Fruit fly (Drosophila melanogaster) whole organism, embryonic: ENCODE measurements around the gene shd.

Experiments used
- Blimp-1 ChIP-seq: fragments of 200-800 bp; sonication (Bioruptor generic); optimal IDR thresholded peaks from 3 replicates; lab custom pipeline; 2018; ENCODE audit warnings: missing biosample characterization, missing genetic modification characterization, mild to moderate bottlenecking, moderate library complexity, missing genetic modification reagents
- CG10321 ChIP-seq: fragments of 200-800 bp; sonication (Bioruptor generic); IDR thresholded peaks from 2 replicates; pipeline ENCODE4 v1.3.6; 2022; ENCODE audit warnings: missing biosample characterization, missing genetic modification characterization
- CG11085 ChIP-seq: fragments of 200-800 bp; sonication (Bioruptor generic); IDR thresholded peaks from 2 replicates; pipeline ENCODE4 v1.3.6; 2022; ENCODE audit warnings: missing biosample characterization, missing genetic modification characterization
- CG11247 ChIP-seq: fragments of 200-800 bp; sonication (Bioruptor generic); IDR thresholded peaks from 2 replicates; pipeline ENCODE4 v1.3.6; 2022; ENCODE audit warnings: missing biosample characterization, missing genetic modification characterization
- CG11723 ChIP-seq: fragments of 200-800 bp; sonication (Bioruptor generic); optimal IDR thresholded peaks from 2 replicates; lab custom pipeline; 2017; ENCODE audit warnings: missing biosample characterization, mild to moderate bottlenecking, missing genetic modification characterization
- CG12104 ChIP-seq: fragments of 200-800 bp; sonication (Bioruptor generic); optimal IDR thresholded peaks from 3 replicates; lab custom pipeline; 2016; ENCODE audit warnings: missing biosample characterization, missing genetic modification characterization
- CG14441 ChIP-seq: fragments of 200-800 bp; sonication (Bioruptor generic); IDR thresholded peaks from 2 replicates; pipeline ENCODE4 v1.3.6; 2022; ENCODE audit warnings: missing biosample characterization, missing genetic modification characterization
- CG17829 ChIP-seq: fragments of 200-800 bp; optimal IDR thresholded peaks from 2 replicates; lab custom pipeline; 2019; ENCODE audit warnings: missing biosample characterization, mild to moderate bottlenecking, missing genetic modification characterization, moderate library complexity
- CG18764 ChIP-seq: fragments of 200-800 bp; sonication (Bioruptor generic); optimal IDR thresholded peaks from 3 replicates; lab custom pipeline; 2016; ENCODE audit warnings: missing biosample characterization, missing genetic modification characterization
- CG2199 ChIP-seq: fragments of 200-800 bp; sonication (Bioruptor generic); IDR thresholded peaks from 3 replicates; pipeline ENCODE4 v1.3.6; 2022; ENCODE audit warnings: missing biosample characterization, missing genetic modification characterization
- CG33213 ChIP-seq: fragments of 200-800 bp; sonication (Bioruptor generic); optimal IDR thresholded peaks from 3 replicates; lab custom pipeline; 2016; ENCODE audit warnings: missing biosample characterization, missing genetic modification characterization
- CG34376 ChIP-seq: fragments of 200-800 bp; sonication (Bioruptor generic); optimal IDR thresholded peaks from 2 replicates; lab custom pipeline; 2018; ENCODE audit warnings: missing biosample characterization, mild to moderate bottlenecking, missing genetic modification characterization
- CG42726 ChIP-seq: fragments of 200-800 bp; sonication (Bioruptor generic); IDR thresholded peaks from 2 replicates; pipeline ENCODE4 v1.3.6; 2022; ENCODE audit warnings: missing biosample characterization, missing genetic modification characterization; ENCODE audit not compliant: partially characterized antibody
- CG6683 ChIP-seq: fragments of 200-800 bp; sonication (Bioruptor generic); optimal IDR thresholded peaks from 2 replicates; lab custom pipeline; 2017; ENCODE audit warnings: missing biosample characterization, mild to moderate bottlenecking, missing genetic modification characterization, missing genetic modification reagents
- CG7271 ChIP-seq: fragments of 200-800 bp; sonication (Bioruptor generic); optimal IDR thresholded peaks from 2 replicates; lab custom pipeline; 2018; ENCODE audit warnings: missing biosample characterization, mild to moderate bottlenecking, missing genetic modification characterization, moderate library complexity
- CG8765 ChIP-seq: fragments of 200-800 bp; sonication (Bioruptor generic); IDR thresholded peaks from 2 replicates; pipeline ENCODE4 v1.3.6; 2022; ENCODE audit warnings: missing biosample characterization, missing genetic modification characterization
- CG9215 ChIP-seq: fragments of 200-800 bp; sonication (Bioruptor generic); IDR thresholded peaks from 2 replicates; pipeline ENCODE4 v1.3.6; 2022; ENCODE audit warnings: missing biosample characterization, missing genetic modification characterization
- CG9932 ChIP-seq: fragments of 200-800 bp; sonication (Bioruptor generic); IDR thresholded peaks from 2 replicates; pipeline ENCODE4 v1.3.6; 2022; ENCODE audit warnings: missing biosample characterization, missing genetic modification characterization
- CTCF ChIP-seq: fragments of 200-800 bp; sonication (Bioruptor generic); optimal IDR thresholded peaks from 2 replicates; lab custom pipeline; 2017; ENCODE audit warnings: missing biosample characterization, mild to moderate bottlenecking, missing genetic modification characterization, moderate library complexity
- Ets65A ChIP-seq: fragments of 200-800 bp; sonication (Bioruptor generic); peaks from one replicate; lab custom pipeline; 2016; ENCODE audit warnings: missing biosample characterization, missing genetic modification characterization
- Hand ChIP-seq: fragments of 200-800 bp; sonication (Bioruptor generic); optimal IDR thresholded peaks from 2 replicates; lab custom pipeline; 2017; ENCODE audit warnings: mild to moderate bottlenecking, missing biosample characterization, missing genetic modification reagents, missing genetic modification characterization
- MESR4 ChIP-seq: fragments of 200-800 bp; sonication (Bioruptor generic); optimal IDR thresholded peaks from 2 replicates; lab custom pipeline; 2018; ENCODE audit warnings: missing biosample characterization, mild to moderate bottlenecking, missing genetic modification characterization, moderate library complexity
- Med ChIP-seq: fragments of 200-800 bp; sonication (Bioruptor generic); peaks from one replicate; lab custom pipeline; 2016; ENCODE audit warnings: missing biosample characterization, missing genetic modification characterization, mild to moderate bottlenecking, inconsistent platforms, moderate library complexity
- Oli ChIP-seq: fragments of 200-800 bp; sonication (Bioruptor generic); optimal IDR thresholded peaks from 2 replicates; lab custom pipeline; 2018; ENCODE audit warnings: missing biosample characterization, mild to moderate bottlenecking, missing genetic modification characterization, moderate library complexity
- Pdp1 ChIP-seq, 2 experiments: fragments of 200-800 bp; sonication (Bioruptor generic); optimal IDR thresholded peaks; 3 replicates each; lab custom pipeline; 2016; ENCODE audit warnings: missing biosample characterization in 2 of 2, missing genetic modification characterization in 2 of 2, mild to moderate bottlenecking in 1 of 2, moderate library complexity in 1 of 2
- Ptx1 ChIP-seq: fragments of 200-800 bp; sonication (Bioruptor generic); IDR thresholded peaks from 2 replicates; pipeline ENCODE4 v1.3.6; 2022; ENCODE audit warnings: missing biosample characterization, missing genetic modification characterization
- Sry-β ChIP-seq: fragments of 200-800 bp; sonication (Bioruptor generic); optimal IDR thresholded peaks from 2 replicates; lab custom pipeline; 2018; ENCODE audit warnings: missing biosample characterization, mild to moderate bottlenecking, missing genetic modification characterization, moderate library complexity
- Xbp1 ChIP-seq: fragments of 200-800 bp; sonication (Bioruptor generic); optimal IDR thresholded peaks from 3 replicates; lab custom pipeline; 2016; ENCODE audit warnings: missing biosample characterization, mild to moderate bottlenecking, missing genetic modification characterization
- ase ChIP-seq: fragments of 200-800 bp; sonication (Bioruptor generic); IDR thresholded peaks from 3 replicates; pipeline ENCODE4 v1.3.6; 2022; ENCODE audit warnings: missing biosample characterization, missing genetic modification characterization
- bbx ChIP-seq: fragments of 200-800 bp; sonication (Bioruptor generic); IDR thresholded peaks from 2 replicates; pipeline ENCODE4 v1.3.6; 2022; ENCODE audit warnings: missing biosample characterization, missing genetic modification characterization; ENCODE audit not compliant: partially characterized antibody
- ci ChIP-seq: fragments of 200-800 bp; sonication (Bioruptor generic); IDR thresholded peaks from 3 replicates; pipeline ENCODE4 v1.3.6; 2022; ENCODE audit warnings: missing biosample characterization, missing genetic modification characterization
- ftz-f1 ChIP-seq: fragments of 200-800 bp; sonication (Bioruptor generic); optimal IDR thresholded peaks from 2 replicates; lab custom pipeline; 2016; ENCODE audit warnings: missing biosample characterization, missing genetic modification characterization
- gcm2 ChIP-seq: fragments of 200-800 bp; sonication (Bioruptor generic); optimal IDR thresholded peaks from 2 replicates; lab custom pipeline; 2016; ENCODE audit warnings: missing biosample characterization, missing genetic modification characterization
- hbn ChIP-seq: fragments of 200-800 bp; sonication (Bioruptor generic); IDR thresholded peaks from 2 replicates; pipeline ENCODE4 v1.3.6; 2022; ENCODE audit warnings: missing biosample characterization, missing genetic modification characterization; ENCODE audit not compliant: partially characterized antibody
- hkb ChIP-seq, 2 experiments: fragments of 200-800 bp in 1 of 2; fragments of >200 bp in 1 of 2; sonication (Bioruptor generic) in 1 of 2; IDR thresholded peaks in 1 of 2; optimal IDR thresholded peaks in 1 of 2; 2 replicates each; pipeline versions ENCODE4 v1.3.6 to Lab custom; 2017 to 2022; ENCODE audit warnings: missing biosample characterization in 1 of 2, missing genetic modification characterization in 1 of 2
- odd ChIP-seq: fragments of 200-800 bp; sonication (Bioruptor generic); optimal IDR thresholded peaks from 2 replicates; lab custom pipeline; 2017; ENCODE audit warnings: missing biosample characterization, mild to moderate bottlenecking, missing genetic modification characterization
- pan ChIP-seq, 4 experiments: fragments of >200 bp in 3 of 4; fragments of 200-800 bp in 1 of 4; sonication (Bioruptor generic) in 1 of 4; optimal IDR thresholded peaks in 3 of 4; IDR thresholded peaks in 1 of 4; 2 replicates each; pipeline versions ENCODE4 v1.3.6 to Lab custom; 2017 to 2022; ENCODE audit warnings: missing biosample characterization in 2 of 4, missing genetic modification characterization in 2 of 4, mixed read lengths in 1 of 4
- row ChIP-seq: fragments of 200-800 bp; sonication (Bioruptor generic); IDR thresholded peaks from 3 replicates; pipeline ENCODE4 v1.3.6; 2022; ENCODE audit warnings: missing biosample characterization, missing genetic modification characterization
- sim ChIP-seq: fragments of 200-800 bp; sonication (Bioruptor generic); IDR thresholded peaks from 2 replicates; pipeline ENCODE4 v1.3.6; 2022; ENCODE audit warnings: missing biosample characterization, missing genetic modification characterization
- stwl ChIP-seq: fragments of 200-800 bp; sonication (Bioruptor generic); optimal IDR thresholded peaks from 3 replicates; lab custom pipeline; 2018; ENCODE audit warnings: missing biosample characterization, mild to moderate bottlenecking, missing genetic modification characterization, moderate library complexity
- sug ChIP-seq: fragments of 200-800 bp; optimal IDR thresholded peaks from 2 replicates; lab custom pipeline; 2019; ENCODE audit warnings: missing biosample characterization, mild to moderate bottlenecking, missing genetic modification characterization, moderate library complexity

Gene shd

dm6 chr3L:14607620-14608019 is 6.6 kb upstream of the shd start (continued):
- TF ChIP-seq bbx (GFP tag; lab: Robert Waterston, UW), result no peak
- 0 out of 2 replicates have a peak, but pooled peaks have one; percentile 25 for TF ChIP-seq Ptx1 (GFP tag; lab: Robert Waterston, UW)
- no peak for TF ChIP-seq Hand (GFP tag; lab: Kevin White, UChicago)
- TF ChIP-seq CG11723 (GFP tag; lab: Kevin White, UChicago), result no peak
- TF ChIP-seq Med, result peak; percentile 51
- no peak for TF ChIP-seq ase
- TF ChIP-seq CG14441 (GFP tag; lab: Robert Waterston, UW), result peak; percentile 16; the same call in 1 of the 2 replicates
- peak; percentile 92 for TF ChIP-seq CTCF (GFP tag; lab: Kevin White, UChicago)
- TF ChIP-seq hkb (optimal IDR thresholded peaks at IDR 0.05; lab: Kevin White, UChicago), result no peak
- 0 out of 2 replicates have a peak, but pooled peaks have one; percentile 30 for TF ChIP-seq hkb (GFP tag; IDR thresholded peaks at IDR 0.05; lab: Robert Waterston, UW)
- TF ChIP-seq stwl, result peak; percentile 76
- no peak for TF ChIP-seq Pdp1 (GFP tag; optimal IDR thresholded peaks at IDR 0.05; lab: Kevin White, UChicago)
- peak; percentile 31; the same call in 2 of the 3 replicates for TF ChIP-seq row (GFP tag; lab: Robert Waterston, UW)
- 0 out of 2 replicates have a peak, but pooled peaks have one; percentile 22 for TF ChIP-seq CG42726 (GFP tag; lab: Robert Waterston, UW)
- no peak for TF ChIP-seq CG10321 (GFP tag; lab: Robert Waterston, UW)
- peak; percentile 41; the same call in 1 of the 2 replicates for TF ChIP-seq CG9932 (GFP tag; lab: Robert Waterston, UW)
- no peak for TF ChIP-seq ci (GFP tag; lab: Robert Waterston, UW)
- peak; percentile 4 for TF ChIP-seq CG17829 (tag; lab: Kevin White, UChicago)
- no peak for TF ChIP-seq MESR4 (GFP tag; lab: Kevin White, UChicago)
- TF ChIP-seq CG7271 (tag; lab: Kevin White, UChicago), result peak; percentile 5
- TF ChIP-seq CG11247 (GFP tag; lab: Robert Waterston, UW), result no peak
- no peak for TF ChIP-seq CG12104
- TF ChIP-seq Sry-β (GFP tag; lab: Kevin White, UChicago), result peak; percentile 49
- 0 out of 2 replicates have a peak, but pooled peaks have one; percentile 10 for TF ChIP-seq CG8765 (GFP tag; lab: Robert Waterston, UW)
- TF ChIP-seq, all 482 proteins: peak for 29

dm6 chr3L:14609138-14609729 is 5.0 kb upstream of the shd start:
- TF ChIP-seq ftz-f1, result peak; percentile 38
- TF ChIP-seq CG2199, result 0 out of 3 replicates have a peak, but pooled peaks have one; percentile 51
- TF ChIP-seq Oli (tag; lab: Kevin White, UChicago), result no peak
- TF ChIP-seq CG6683 (GFP tag; lab: Kevin White, UChicago), result no peak
- peak; percentile 61 for TF ChIP-seq sug (tag; lab: Kevin White, UChicago)
- peak; percentile 86 for TF ChIP-seq CG34376 (GFP tag; lab: Kevin White, UChicago)

- TF ChIP-seq CG33213 (no peak), CG11085 (no peak), gcm2 (GFP tag; lab: Kevin White, UChicago) (no peak), sim (GFP tag; lab: Robert Waterston, UW) (no peak), Ets65A (GFP tag; lab: Kevin White, UChicago) (no peak), pan (optimal IDR thresholded peaks at IDR 0.05; lab: Kevin White, UChicago) (no peak), pan (GFP tag; optimal IDR thresholded peaks at IDR 0.05 in 1 of 2, IDR thresholded peaks at IDR 0.05 in 1 of 2) (no peak), hbn (GFP tag; lab: Robert Waterston, UW) (no peak), CG18764 (no peak), Blimp-1 (GFP tag; lab: Kevin White, UChicago) (no peak), CG9215 (GFP tag; lab: Robert Waterston, UW) (no peak), bbx (GFP tag; lab: Robert Waterston, UW) (no peak), odd (no peak), Xbp1 (GFP tag; lab: Kevin White, UChicago) (no peak)
Observed at dm6 chr3L:14610458-14610857, 3.8 kb upstream of the shd start.
